Fruit fly (Drosophila melanogaster) ovary, adult (tissue): ENCODE results near the gene Karl.

ENCODE experiments used
- CG17801 ChIP-seq: fragments of 200-800 bp; optimal IDR thresholded peaks from 2 replicates; lab custom pipeline; 2019; ENCODE audit warnings: missing biosample characterization, mild to moderate bottlenecking, missing genetic modification characterization, moderate library complexity; ENCODE audit not compliant: partially characterized antibody

Gene Karl

dm6 chrX:11805066-11805766, 18.0 kb downstream of the Karl start:
- TF ChIP-seq CG17801 (GFP tag; lab: Kevin White, UChicago), result no peak

dm6 chrX:11806196-11806595, 19.0 kb downstream of the Karl start:
- TF ChIP-seq CG17801 (GFP tag; lab: Kevin White, UChicago), result peak; percentile 43

- peak; percentile 81 for TF ChIP-seq CG17801 (GFP tag; lab: Kevin White, UChicago)
Observed at dm6 chrX:11806867-11807747, 19.9 kb downstream of the Karl start, which contains the start of gene Hsc70-3. Gene Hsc70-3 (minus strand): TSS chrX:11807117.

dm6 chrX:11812828-11813227, 25.6 kb downstream of the Karl start:
- no peak for TF ChIP-seq CG17801 (GFP tag; lab: Kevin White, UChicago)

dm6 chrX:11813721-11814161, 26.6 kb downstream of the Karl start:
- no peak for TF ChIP-seq CG17801 (GFP tag; lab: Kevin White, UChicago)

- no peak for TF ChIP-seq CG17801 (GFP tag; lab: Kevin White, UChicago)
Observed at dm6 chrX:11815356-11816270, 28.4 kb downstream of the Karl start.

- no peak for TF ChIP-seq CG17801 (GFP tag; lab: Kevin White, UChicago)
Observed at dm6 chrX:11816434-11816948, 29.3 kb downstream of the Karl start, which contains the start of the genes CG1578 and rudhira. Gene CG1578 (minus strand): TSS chrX:11816551. Gene rudhira (plus strand): TSS chrX:11816898.

dm6 chrX:11817183-11817972, 30.2 kb downstream of the Karl start:
- peak; percentile 85 for TF ChIP-seq CG17801 (GFP tag; lab: Kevin White, UChicago)

dm6 chrX:11818047-11818766, 31.0 kb downstream of the Karl start:
- TF ChIP-seq CG17801 (GFP tag; lab: Kevin White, UChicago), result peak; percentile 94

- no peak for TF ChIP-seq CG17801 (GFP tag; lab: Kevin White, UChicago)
Observed at dm6 chrX:11818767-11819089, 31.5 kb downstream of the Karl start.

- no peak for TF ChIP-seq CG17801 (GFP tag; lab: Kevin White, UChicago)
Observed at dm6 chrX:11819241-11819862, 32.2 kb downstream of the Karl start.

dm6 chrX:11820284-11821075, 33.3 kb downstream of the Karl start:
- peak; percentile 83 for TF ChIP-seq CG17801 (GFP tag; lab: Kevin White, UChicago)
